Fruit fly (Drosophila melanogaster): Measurements from ENCODE around the gene CG4440.

Gene CG4440

DNA sequence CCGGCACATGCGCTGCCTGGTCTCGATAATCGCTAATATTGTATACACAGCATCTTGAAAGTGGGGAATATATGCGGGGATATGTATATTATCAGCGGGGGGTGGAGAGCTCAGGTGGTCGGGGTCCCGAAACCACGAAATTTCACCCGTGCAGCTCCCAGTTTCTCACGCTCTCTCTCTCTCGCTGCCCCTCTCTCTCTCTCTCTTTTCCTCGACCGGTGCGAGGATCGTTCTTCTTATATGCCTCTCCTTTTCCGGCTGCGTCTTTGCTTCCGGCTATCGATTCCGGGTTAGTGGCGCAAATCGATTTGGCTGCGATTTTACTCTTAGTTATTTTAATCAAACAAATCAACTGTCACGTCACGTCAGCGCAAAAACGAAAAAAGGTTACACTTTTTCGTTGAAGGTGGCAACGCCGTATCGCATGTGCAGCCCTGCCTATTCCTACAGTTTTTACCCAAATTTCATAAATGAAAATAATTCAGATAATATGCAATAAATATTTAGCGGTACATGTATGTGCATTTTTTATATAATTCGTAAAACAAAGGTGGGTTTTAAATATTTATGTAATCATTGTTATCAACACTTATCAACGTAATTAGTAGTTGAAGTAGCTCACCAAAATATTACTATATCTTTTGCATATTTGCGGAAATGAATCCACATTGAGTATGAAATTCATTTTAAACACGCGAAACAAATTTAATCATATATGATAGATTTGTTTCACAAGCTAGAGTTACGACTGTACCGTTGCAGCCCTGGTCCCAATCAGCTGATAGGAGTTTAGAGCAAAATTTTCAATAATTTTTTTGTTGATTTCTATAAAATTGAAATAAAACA is 30.0 kb upstream of the CG4440 start, which contains the start of the genes heix and CG17328 (continued):
- peak; percentile 67 for TF ChIP-seq ftz-f1 (GFP tag; optimal IDR thresholded peaks at IDR 0.05)
- TF ChIP-seq CG13775 (GFP tag; optimal IDR thresholded peaks at IDR 0.05): peak; percentile 79
- TF ChIP-seq CG12236 (GFP tag; optimal IDR thresholded peaks at IDR 0.05): no peak
- peak; percentile 27 for TF ChIP-seq NC2α (GFP tag; optimal IDR thresholded peaks at IDR 0.05)
- TF ChIP-seq CG11696 (GFP tag; IDR thresholded peaks at IDR 0.05): no peak; the same call in 1 of the 2 replicates
- TF ChIP-seq tap (tag; optimal IDR thresholded peaks at IDR 0.05): no peak
- no peak for TF ChIP-seq CG6254 (GFP tag; optimal IDR thresholded peaks at IDR 0.05)
- TF ChIP-seq B-H2 (GFP tag; optimal IDR thresholded peaks at IDR 0.05): peak; percentile 73
- peak; percentile 75 for TF ChIP-seq slou (GFP tag; optimal IDR thresholded peaks at IDR 0.05)
- TF ChIP-seq luna (GFP tag; optimal IDR thresholded peaks at IDR 0.05): peak; percentile 70
- TF ChIP-seq vnd (GFP tag; IDR thresholded peaks at IDR 0.05; ENCODE audit: partially characterized antibody): no peak
- TF ChIP-seq fd96Cb (tag; optimal IDR thresholded peaks at IDR 0.05): peak; percentile 58
- TF ChIP-seq ro (GFP tag; IDR thresholded peaks at IDR 0.05): no peak
- peak; percentile 58 for TF ChIP-seq CG12155 (GFP tag; optimal IDR thresholded peaks at IDR 0.05)
- peak; percentile 81 for TF ChIP-seq Ptx1 (GFP tag; IDR thresholded peaks at IDR 0.05)
- TF ChIP-seq CG8478 (optimal IDR thresholded peaks at IDR 0.05): no peak
- peak; percentile 67 for TF ChIP-seq CG4820 (GFP tag; optimal IDR thresholded peaks at IDR 0.05)
- TF ChIP-seq slp2 (GFP tag; optimal IDR thresholded peaks at IDR 0.05): peak; percentile 5
- TF ChIP-seq Sry-β (GFP tag; optimal IDR thresholded peaks at IDR 0.05): no peak
- peak; percentile 36 for TF ChIP-seq CG8290 (GFP tag; optimal IDR thresholded peaks at IDR 0.05)
- peak in 1 of 2 experiments; percentile 2 for TF ChIP-seq CG8290 (tag; optimal IDR thresholded peaks at IDR 0.05)
- TF ChIP-seq gsb (GFP tag; IDR thresholded peaks at IDR 0.05): no peak
- TF ChIP-seq CG43689 (GFP tag; IDR thresholded peaks at IDR 0.05): no peak
- peak; percentile 58 for TF ChIP-seq shn (GFP tag; optimal IDR thresholded peaks at IDR 0.05)
- 0 out of 2 replicates have a peak, but pooled peaks have one; percentile 28 for TF ChIP-seq CG13287 (GFP tag; IDR thresholded peaks at IDR 0.05; ENCODE audit: partially characterized antibody)
- peak; percentile 52; the same call in 1 of the 2 replicates for TF ChIP-seq CG4730 (GFP tag; IDR thresholded peaks at IDR 0.05)
- peak; percentile 96 for TF ChIP-seq CG12769 (tag; optimal IDR thresholded peaks at IDR 0.05)
- TF ChIP-seq CG15514 (GFP tag; optimal IDR thresholded peaks at IDR 0.05): peak; percentile 43
- TF ChIP-seq CTCF (GFP tag; optimal IDR thresholded peaks at IDR 0.05): no peak
- TF ChIP-seq Dref (GFP tag; IDR thresholded peaks at IDR 0.05): no peak
- peak; percentile 68 for TF ChIP-seq ttk (GFP tag; IDR thresholded peaks at IDR 0.05)
- no peak for TF ChIP-seq repo (GFP tag; optimal IDR thresholded peaks at IDR 0.05)
- no peak for TF ChIP-seq pita (GFP tag; optimal IDR thresholded peaks at IDR 0.05)
- TF ChIP-seq crc (GFP tag; optimal IDR thresholded peaks at IDR 0.05): peak; percentile 57
- no peak for TF ChIP-seq CG5180 (GFP tag; optimal IDR thresholded peaks at IDR 0.05)
- TF ChIP-seq HLH4C (GFP tag; IDR thresholded peaks at IDR 0.05; ENCODE audit: partially characterized antibody): no peak
- peak; percentile 63 for TF ChIP-seq Bdp1 (GFP tag; optimal IDR thresholded peaks at IDR 0.05)
- TF ChIP-seq Hr51 (GFP tag; optimal IDR thresholded peaks at IDR 0.05): peak in 1 of 2 experiments; percentile 13
- TF ChIP-seq CG4360 (GFP tag; IDR thresholded peaks at IDR 0.05): no peak
- peak; percentile 39 for TF ChIP-seq CG8281 (tag; optimal IDR thresholded peaks at IDR 0.05)
- TF ChIP-seq Dbx (GFP tag; IDR thresholded peaks at IDR 0.05): peak; percentile 64
- TF ChIP-seq CG10979 (tag; optimal IDR thresholded peaks at IDR 0.05): peak; percentile 45
- no peak for TF ChIP-seq dan (GFP tag; IDR thresholded peaks at IDR 0.05)
- TF ChIP-seq esg (GFP tag; conservative IDR thresholded peaks at IDR 0.05): peak; percentile 59
- TF ChIP-seq Spps (tag; optimal IDR thresholded peaks at IDR 0.05): no peak
- TF ChIP-seq CG31441 (GFP tag; IDR thresholded peaks at IDR 0.05): no peak; the same call in 1 of the 2 replicates
- no peak for TF ChIP-seq CG1647 (GFP tag; optimal IDR thresholded peaks at IDR 0.05)
- TF ChIP-seq CG17359 (tag; optimal IDR thresholded peaks at IDR 0.05): peak; percentile 63
- TF ChIP-seq CG6683 (GFP tag; optimal IDR thresholded peaks at IDR 0.05): no peak
- TF ChIP-seq Dll (GFP tag; IDR thresholded peaks at IDR 0.05; ENCODE audit: partially characterized antibody): peak; percentile 49; the same call in 1 of the 4 replicates
